Fruit fly (Drosophila melanogaster) whole organism, embryonic: Measurements from ENCODE around the gene CG7634.
A peak's percentile ranks its signal among the peaks of the same experiment; 100 is the strongest.

Experiments used
- CG1024 ChIP-seq: fragments of 200-800 bp; sonication (Bioruptor generic); IDR thresholded peaks from 2 replicates; pipeline ENCODE4 v1.3.6; 2022; ENCODE audit warnings: missing biosample characterization, missing genetic modification characterization
- CG11247 ChIP-seq: fragments of 200-800 bp; sonication (Bioruptor generic); IDR thresholded peaks from 2 replicates; pipeline ENCODE4 v1.3.6; 2022; ENCODE audit warnings: missing biosample characterization, missing genetic modification characterization
- CG13624 ChIP-seq: fragments of 200-800 bp; sonication (Bioruptor generic); optimal IDR thresholded peaks from 2 replicates; lab custom pipeline; 2016; ENCODE audit warnings: missing biosample characterization, missing genetic modification characterization
- CG13894 ChIP-seq: fragments of 200-800 bp; sonication (Bioruptor generic); optimal IDR thresholded peaks from 3 replicates; lab custom pipeline; 2018; ENCODE audit warnings: missing biosample characterization, mild to moderate bottlenecking, missing genetic modification characterization, moderate library complexity
- CG14050 ChIP-seq: fragments of 200-800 bp; sonication (Bioruptor generic); IDR thresholded peaks from 3 replicates; pipeline ENCODE4 v1.3.6; 2022; ENCODE audit warnings: missing biosample characterization, missing genetic modification characterization
- CG15269 ChIP-seq: fragments of 200-800 bp; sonication (Bioruptor generic); optimal IDR thresholded peaks from 2 replicates; lab custom pipeline; 2018; ENCODE audit warnings: missing biosample characterization, mild to moderate bottlenecking, missing genetic modification characterization, moderate library complexity
- CG17612 ChIP-seq: fragments of 200-800 bp; sonication (Bioruptor generic); IDR thresholded peaks from 2 replicates; pipeline ENCODE4 v1.3.6; 2022; ENCODE audit warnings: missing biosample characterization, missing genetic modification characterization
- CG3407 ChIP-seq: fragments of 200-800 bp; sonication (Bioruptor generic); optimal IDR thresholded peaks from 2 replicates; lab custom pipeline; 2018; ENCODE audit warnings: missing biosample characterization, mild to moderate bottlenecking, missing genetic modification characterization
- CG6254 ChIP-seq: fragments of 200-800 bp; sonication (Bioruptor generic); optimal IDR thresholded peaks from 3 replicates; lab custom pipeline; 2017; ENCODE audit warnings: mild to moderate bottlenecking, missing biosample characterization, missing genetic modification reagents, missing genetic modification characterization
- CG7357 ChIP-seq: fragments of 200-800 bp; sonication (Bioruptor generic); IDR thresholded peaks from 3 replicates; pipeline ENCODE4 v1.3.6; 2022; ENCODE audit warnings: missing biosample characterization, missing genetic modification characterization
- CG7556 ChIP-seq: fragments of 200-800 bp; sonication (Bioruptor generic); optimal IDR thresholded peaks from 2 replicates; lab custom pipeline; 2017; ENCODE audit warnings: missing biosample characterization, mild to moderate bottlenecking, missing genetic modification characterization
- CG7963 ChIP-seq: fragments of 200-800 bp; sonication (Bioruptor generic); IDR thresholded peaks from 3 replicates; pipeline ENCODE4 v1.3.6; 2022; ENCODE audit warnings: missing biosample characterization, missing genetic modification characterization; ENCODE audit not compliant: partially characterized antibody
- CG7987 ChIP-seq: fragments of 200-800 bp; sonication (Bioruptor generic); optimal IDR thresholded peaks from 2 replicates; lab custom pipeline; 2018; ENCODE audit warnings: missing biosample characterization, mild to moderate bottlenecking, missing genetic modification characterization, moderate library complexity
- CG9215 ChIP-seq: fragments of 200-800 bp; sonication (Bioruptor generic); IDR thresholded peaks from 2 replicates; pipeline ENCODE4 v1.3.6; 2022; ENCODE audit warnings: missing biosample characterization, missing genetic modification characterization
- CG9797 ChIP-seq: fragments of 200-800 bp; sonication (Bioruptor generic); optimal IDR thresholded peaks from 3 replicates; lab custom pipeline; 2018; ENCODE audit warnings: missing biosample characterization, mild to moderate bottlenecking, missing genetic modification characterization
- D19B ChIP-seq: fragments of 200-800 bp; sonication (Bioruptor generic); optimal IDR thresholded peaks from 2 replicates; lab custom pipeline; 2017; ENCODE audit warnings: missing biosample characterization, mild to moderate bottlenecking, missing genetic modification characterization
- Dad ChIP-seq: fragments of 200-800 bp; sonication (Bioruptor generic); optimal IDR thresholded peaks from 3 replicates; lab custom pipeline; 2016; ENCODE audit warnings: missing biosample characterization, missing genetic modification characterization
- GATAe ChIP-seq: fragments of 200-800 bp; sonication (Bioruptor generic); conservative IDR thresholded peaks from 2 replicates; pipeline ENCODE4 v1.3.6; 2022; ENCODE audit warnings: missing biosample characterization, missing genetic modification characterization
- Gsc ChIP-seq: fragments of 200-800 bp; sonication (Bioruptor generic); IDR thresholded peaks from 2 replicates; pipeline ENCODE4 v1.3.6; 2022; ENCODE audit warnings: missing biosample characterization, missing genetic modification characterization
- H2.0 ChIP-seq: fragments of 200-800 bp; sonication (Bioruptor generic); IDR thresholded peaks from 2 replicates; pipeline ENCODE4 v1.3.6; 2022; ENCODE audit warnings: missing biosample characterization, missing genetic modification characterization
- HLH3B ChIP-seq: fragments of 200-800 bp; sonication (Bioruptor generic); IDR thresholded peaks from 2 replicates; pipeline ENCODE4 v1.3.6; 2022; ENCODE audit warnings: missing biosample characterization, missing genetic modification characterization
- HLH4C ChIP-seq: fragments of 200-800 bp; sonication (Bioruptor generic); IDR thresholded peaks from 3 replicates; pipeline ENCODE4 v1.3.6; 2022; ENCODE audit warnings: missing biosample characterization, missing genetic modification characterization; ENCODE audit not compliant: partially characterized antibody
- Lhr ChIP-seq: fragments of 200-800 bp; sonication (Bioruptor generic); optimal IDR thresholded peaks from 3 replicates; lab custom pipeline; 2017; ENCODE audit warnings: mild to moderate bottlenecking, missing biosample characterization, missing genetic modification reagents, missing genetic modification characterization
- MESR4 ChIP-seq: fragments of 200-800 bp; sonication (Bioruptor generic); optimal IDR thresholded peaks from 2 replicates; lab custom pipeline; 2018; ENCODE audit warnings: missing biosample characterization, mild to moderate bottlenecking, missing genetic modification characterization, moderate library complexity
- Myb ChIP-seq: fragments of 200-800 bp; sonication (Bioruptor generic); optimal IDR thresholded peaks from 2 replicates; lab custom pipeline; 2016; ENCODE audit warnings: missing biosample characterization, missing genetic modification characterization
- ac ChIP-seq: fragments of 200-800 bp; sonication (Bioruptor generic); optimal IDR thresholded peaks from 3 replicates; lab custom pipeline; 2017; ENCODE audit warnings: missing biosample characterization, mild to moderate bottlenecking, missing genetic modification characterization
- amos ChIP-seq: fragments of 200-800 bp; sonication (Bioruptor generic); IDR thresholded peaks from 2 replicates; pipeline ENCODE4 v1.3.6; 2022; ENCODE audit warnings: missing biosample characterization, missing genetic modification characterization; ENCODE audit not compliant: partially characterized antibody
- cas ChIP-seq: fragments of 200-800 bp; sonication (Bioruptor generic); IDR thresholded peaks from 2 replicates; pipeline ENCODE4 v1.3.6; 2022; ENCODE audit warnings: missing biosample characterization, missing genetic modification characterization
- dan ChIP-seq: fragments of 200-800 bp; sonication (Bioruptor generic); IDR thresholded peaks from 2 replicates; pipeline ENCODE4 v1.3.6; 2022; ENCODE audit warnings: missing biosample characterization, missing genetic modification characterization
- dmrt11E ChIP-seq: fragments of 200-800 bp; sonication (Bioruptor generic); optimal IDR thresholded peaks from 3 replicates; lab custom pipeline; 2018; ENCODE audit warnings: missing biosample characterization, mild to moderate bottlenecking, missing genetic modification characterization, moderate library complexity
- emc ChIP-seq: fragments of 200-800 bp; sonication (Bioruptor generic); optimal IDR thresholded peaks from 2 replicates; lab custom pipeline; 2016; ENCODE audit warnings: missing biosample characterization, missing genetic modification characterization
- en ChIP-seq: fragments of 200-800 bp; sonication (Bioruptor generic); optimal IDR thresholded peaks from 2 replicates; lab custom pipeline; 2016; ENCODE audit warnings: missing biosample characterization, missing genetic modification characterization
- eyg ChIP-seq: fragments of 200-800 bp; sonication (Bioruptor generic); optimal IDR thresholded peaks from 3 replicates; lab custom pipeline; 2016; ENCODE audit warnings: missing biosample characterization, missing genetic modification characterization
- fd102C ChIP-seq: fragments of 200-800 bp; sonication (Bioruptor generic); optimal IDR thresholded peaks from 2 replicates; lab custom pipeline; 2018; ENCODE audit warnings: missing biosample characterization, mild to moderate bottlenecking, missing genetic modification characterization, moderate library complexity
- grau ChIP-seq: fragments of 200-800 bp; optimal IDR thresholded peaks from 3 replicates; lab custom pipeline; 2019; ENCODE audit warnings: missing biosample characterization, mild to moderate bottlenecking, missing genetic modification characterization, moderate library complexity
- hb ChIP-seq: fragments of 200-800 bp; sonication (Bioruptor generic); IDR thresholded peaks from 3 replicates; pipeline ENCODE4 v1.3.6; 2022; ENCODE audit warnings: missing biosample characterization, missing genetic modification characterization; ENCODE audit not compliant: partially characterized antibody
- hbn ChIP-seq: fragments of 200-800 bp; sonication (Bioruptor generic); IDR thresholded peaks from 2 replicates; pipeline ENCODE4 v1.3.6; 2022; ENCODE audit warnings: missing biosample characterization, missing genetic modification characterization; ENCODE audit not compliant: partially characterized antibody
- ken ChIP-seq: fragments of 200-800 bp; sonication (Bioruptor generic); IDR thresholded peaks from 3 replicates; pipeline ENCODE4 v1.3.6; 2022; ENCODE audit warnings: missing biosample characterization, missing genetic modification characterization
- mam ChIP-seq: fragments of 200-800 bp; sonication (Bioruptor generic); optimal IDR thresholded peaks from 3 replicates; lab custom pipeline; 2016; ENCODE audit warnings: missing biosample characterization, missing genetic modification characterization
- nom ChIP-seq: fragments of 200-800 bp; sonication (Bioruptor generic); optimal IDR thresholded peaks from 2 replicates; lab custom pipeline; 2017; ENCODE audit warnings: missing biosample characterization, missing genetic modification characterization, mild to moderate bottlenecking, moderate library complexity, missing genetic modification reagents
- org-1 ChIP-seq: fragments of 200-800 bp; sonication (Bioruptor generic); optimal IDR thresholded peaks from 2 replicates; lab custom pipeline; 2017; ENCODE audit warnings: missing biosample characterization, missing genetic modification characterization
- pita ChIP-seq: fragments of 200-800 bp; sonication (Bioruptor generic); optimal IDR thresholded peaks from 2 replicates; lab custom pipeline; 2017; ENCODE audit warnings: missing biosample characterization, mild to moderate bottlenecking, missing genetic modification characterization
- row ChIP-seq: fragments of 200-800 bp; sonication (Bioruptor generic); IDR thresholded peaks from 3 replicates; pipeline ENCODE4 v1.3.6; 2022; ENCODE audit warnings: missing biosample characterization, missing genetic modification characterization
- schlank ChIP-seq: fragments of 200-800 bp; sonication (Bioruptor generic); optimal IDR thresholded peaks from 2 replicates; lab custom pipeline; 2018; ENCODE audit warnings: missing biosample characterization, mild to moderate bottlenecking, missing genetic modification characterization
- sima ChIP-seq: fragments of 200-800 bp; sonication (Bioruptor generic); optimal IDR thresholded peaks from 2 replicates; lab custom pipeline; 2016; ENCODE audit warnings: missing biosample characterization, missing genetic modification characterization
- tx ChIP-seq: fragments of 200-800 bp; sonication (Bioruptor generic); optimal IDR thresholded peaks from 2 replicates; lab custom pipeline; 2016; ENCODE audit warnings: missing biosample characterization, missing genetic modification characterization
- unpg ChIP-seq: fragments of 200-800 bp; sonication (Bioruptor generic); optimal IDR thresholded peaks from 3 replicates; lab custom pipeline; 2018; ENCODE audit warnings: missing biosample characterization, mild to moderate bottlenecking, missing genetic modification characterization, moderate library complexity
- yki ChIP-seq: fragments of >200 bp; optimal IDR thresholded peaks from 3 replicates; lab custom pipeline; 2018

Gene CG7634

DNA sequence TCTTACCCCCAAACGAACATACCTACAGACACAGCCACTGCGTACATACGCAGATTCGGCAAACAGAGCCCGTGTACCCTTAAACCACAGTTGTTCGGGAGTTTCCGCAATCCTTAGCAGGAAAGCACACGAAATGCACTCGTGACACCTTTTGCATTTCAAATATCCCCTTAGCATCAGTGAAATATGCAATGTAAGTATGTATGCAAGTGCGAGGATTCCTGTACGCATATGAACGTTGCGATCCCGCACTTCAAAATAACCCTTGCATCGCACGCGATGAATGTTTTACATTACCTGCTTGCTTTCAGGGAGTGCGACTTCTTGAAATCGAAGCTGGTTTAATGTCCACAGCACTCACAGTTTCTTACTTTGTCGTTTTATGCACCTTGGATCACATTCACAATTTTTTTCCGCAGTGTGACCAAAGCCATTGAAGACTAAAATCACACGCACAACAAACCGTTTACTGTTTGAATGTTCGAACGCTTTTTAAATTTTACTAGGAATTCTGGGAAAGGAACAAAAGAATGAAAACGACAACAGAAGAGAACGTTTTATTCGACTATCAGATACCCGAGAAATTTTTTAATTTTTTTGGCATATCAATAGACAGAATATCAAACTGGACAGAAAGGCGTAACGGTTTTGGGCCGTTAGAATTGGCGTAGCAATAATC, 31.8 kb upstream of the CG7634 start, which contains the start of gene Mkrn1 (continued):
- TF ChIP-seq emc (GFP tag; lab: Kevin White, UChicago) (no peak), hbn (GFP tag; lab: Robert Waterston, UW) (0 out of 2 replicates have a peak, but pooled peaks have one; percentile 22), Gsc (GFP tag; lab: Robert Waterston, UW) (no peak), dmrt11E (no peak), CG1024 (no peak), yki (lab: Kevin White, UChicago) (no peak), CG11247 (GFP tag; lab: Robert Waterston, UW) (no peak)
- TF ChIP-seq, all 482 proteins: peak for 79

DNA sequence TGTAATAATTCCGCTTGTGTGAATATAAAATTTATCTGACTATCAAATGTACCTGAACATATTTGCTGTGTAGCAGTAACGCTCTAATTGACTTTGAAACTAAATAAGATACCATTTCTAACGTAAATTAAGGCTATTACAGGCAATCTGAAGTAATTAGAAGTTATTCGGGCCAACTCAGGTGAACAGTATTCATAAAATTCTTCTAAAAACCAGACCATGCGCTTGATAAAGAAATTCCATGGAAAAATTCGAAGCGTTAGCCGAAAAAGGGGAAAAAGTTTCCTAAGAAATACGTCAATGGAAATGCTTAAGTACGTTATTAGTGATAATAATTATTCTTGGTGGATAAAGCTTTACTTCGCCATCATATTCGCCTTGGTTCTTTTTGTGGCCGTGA, 30.9 kb upstream of the CG7634 start, which contains the start of gene ppk5:
Gene ppk5 (plus strand): TSS at position 301 of the 400 bp plus-strand sequence.
- TF ChIP-seq mam (no peak), CG14050 (no peak), dan (GFP tag; lab: Robert Waterston, UW) (no peak), Dad (no peak), CG15269 (no peak), HLH4C (GFP tag; lab: Robert Waterston, UW) (no peak), en (no peak), CG7987 (GFP tag; lab: Kevin White, UChicago) (no peak), CG7357 (GFP tag; lab: Robert Waterston, UW) (no peak), CG17612 (GFP tag; lab: Robert Waterston, UW) (no peak)

DNA sequence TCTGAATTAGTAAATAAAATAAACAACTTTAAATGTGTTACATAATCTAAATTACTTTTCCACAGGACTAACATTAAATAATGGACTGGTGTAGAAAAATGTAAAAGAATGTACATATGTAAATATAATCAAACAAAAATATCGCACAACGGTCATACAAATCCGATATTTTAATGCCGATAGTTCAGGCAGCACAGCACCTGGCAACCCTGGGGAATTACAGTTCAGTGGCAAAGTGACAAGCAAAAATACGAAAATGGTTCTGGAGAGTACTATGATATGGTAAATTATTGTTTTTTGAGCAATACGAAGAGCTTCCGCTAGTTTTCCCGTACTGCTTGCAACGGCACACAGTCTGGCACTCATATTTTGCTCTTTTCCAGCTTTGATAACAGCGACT, 28.4 kb upstream of the CG7634 start, which contains the start of gene Rpn10:
Gene Rpn10 (plus strand): TSS at position 144 of the 400 bp plus-strand sequence.
- TF ChIP-seq CG7556 (GFP tag; lab: Kevin White, UChicago) = no peak
- TF ChIP-seq CG14050 = no peak
- TF ChIP-seq hb (GFP tag; lab: Robert Waterston, UW) = peak; percentile 98
- no peak for TF ChIP-seq HLH3B (GFP tag; lab: Robert Waterston, UW)
- no peak for TF ChIP-seq CG9215 (GFP tag; lab: Robert Waterston, UW)
- TF ChIP-seq tx (GFP tag; lab: Kevin White, UChicago) = no peak
- TF ChIP-seq cas (GFP tag; lab: Robert Waterston, UW) = no peak
- TF ChIP-seq org-1 = no peak
- TF ChIP-seq Myb (GFP tag; lab: Kevin White, UChicago) = peak; percentile 82
- TF ChIP-seq unpg (GFP tag; lab: Kevin White, UChicago) = no peak
- no peak for TF ChIP-seq ac (GFP tag; lab: Kevin White, UChicago)
- TF ChIP-seq CG7963 (GFP tag; lab: Robert Waterston, UW) = peak; percentile 93
- TF ChIP-seq CG3407 = no peak
- no peak for TF ChIP-seq pita
- no peak for TF ChIP-seq grau
- no peak for TF ChIP-seq sima (GFP tag; lab: Kevin White, UChicago)
- peak; percentile 93 for TF ChIP-seq CG9797
- no peak for TF ChIP-seq ken (GFP tag; lab: Robert Waterston, UW)
- TF ChIP-seq CG13624 (GFP tag; lab: Kevin White, UChicago) = peak; percentile 29
- TF ChIP-seq eyg (GFP tag; lab: Kevin White, UChicago) = no peak
- TF ChIP-seq amos (GFP tag; lab: Robert Waterston, UW) = peak; percentile 99
- TF ChIP-seq row = peak; percentile 85
- TF ChIP-seq Lhr (GFP tag; lab: Kevin White, UChicago) = peak; percentile 73
- peak; percentile 76 for TF ChIP-seq MESR4 (GFP tag; lab: Kevin White, UChicago)
- TF ChIP-seq CG13894 = peak; percentile 78
- no peak for TF ChIP-seq fd102C (GFP tag; lab: Kevin White, UChicago)
- TF ChIP-seq H2.0 (GFP tag; lab: Robert Waterston, UW) = no peak
- peak; percentile 8 for TF ChIP-seq CG6254 (GFP tag; lab: Kevin White, UChicago)
- no peak for TF ChIP-seq schlank (tag; lab: Kevin White, UChicago)
- TF ChIP-seq nom (GFP tag; lab: Kevin White, UChicago) = peak; percentile 8
- no peak for TF ChIP-seq GATAe (GFP tag; lab: Robert Waterston, UW)
- no peak for TF ChIP-seq D19B (GFP tag; lab: Kevin White, UChicago)
